Worm (Caenorhabditis elegans) whole organism, L4 larva: ENCODE results near the gene Y4C6A.4.
"Not testable (repeated sequence)": the region's sequence is repeated elsewhere in the genome, so short reads cannot be mapped to it uniquely, and the experiment has no call there.

ENCODE experiments used
- F26F4.8 ChIP-seq: fragments of 200-800 bp; sonication (Bioruptor generic); conservative IDR thresholded peaks from 2 replicates; pipeline ENCODE4 v1.3.6; 2022; ENCODE audit warnings: missing genetic modification characterization, missing compliant biosample characterization
- R02D3.7 ChIP-seq: fragments of 150-350 bp; sonication (generic microtip); optimal IDR thresholded peaks from 3 replicates; lab custom pipeline; 2014; ENCODE audit warnings: missing biosample characterization, missing genetic modification characterization
- Y105C5A.15 ChIP-seq: fragments of 200-800 bp; sonication (Bioruptor generic); IDR thresholded peaks from 2 replicates; pipeline ENCODE4 v1.3.6; 2022; ENCODE audit warnings: missing genetic modification characterization, missing compliant biosample characterization
- Y48G9A.11 ChIP-seq: fragments of 200-800 bp; sonication (Bioruptor generic); IDR thresholded peaks from 2 replicates; pipeline ENCODE4 v1.3.6; 2022; ENCODE audit warnings: missing genetic modification reagents, missing genetic modification characterization, missing compliant biosample characterization
- ZK546.5 ChIP-seq, 2 experiments: sonication (generic microtip); optimal IDR thresholded peaks; 2 replicates each; lab custom pipeline; 2017; ENCODE audit warnings: missing biosample characterization in 2 of 2, missing genetic modification characterization in 2 of 2
- aha-1 ChIP-seq: fragments of 150-350 bp; peaks from one replicate; lab custom pipeline; 2014; ENCODE audit warnings: missing biosample characterization, missing genetic modification characterization
- aly-2 ChIP-seq: sonication (generic microtip); optimal IDR thresholded peaks from 2 replicates; lab custom pipeline; 2018; ENCODE audit warnings: missing biosample characterization, missing genetic modification characterization
- ceh-28 ChIP-seq: fragments of 150-350 bp; optimal IDR thresholded peaks from 2 replicates; lab custom pipeline; 2014; ENCODE audit warnings: missing biosample characterization, missing genetic modification reagents, missing genetic modification characterization
- ceh-44 ChIP-seq: fragments of 200-800 bp; sonication (Bioruptor generic); IDR thresholded peaks from 2 replicates; pipeline ENCODE4 v1.3.6; 2022; ENCODE audit warnings: missing genetic modification reagents, missing genetic modification characterization, missing compliant biosample characterization
- ces-1 ChIP-seq: fragments of 150-350 bp; sonication (generic microtip); optimal IDR thresholded peaks from 4 replicates; lab custom pipeline; 2014; ENCODE audit warnings: missing biosample characterization, missing genetic modification reagents, missing genetic modification characterization
- daf-16 ChIP-seq, 3 experiments: sonication (generic microtip); optimal IDR thresholded peaks; 2 replicates each; lab custom pipeline; 2016 to 2017; ENCODE audit warnings: missing genetic modification characterization in 3 of 3, missing genetic modification reagents in 3 of 3, mild to moderate bottlenecking in 2 of 3, missing compliant biosample characterization in 2 of 3, missing biosample characterization in 1 of 3, moderate library complexity in 1 of 3
- daf-8 ChIP-seq: fragments of 200-800 bp; sonication (Bioruptor generic); IDR thresholded peaks from 2 replicates; pipeline ENCODE4 v1.3.6; 2022; ENCODE audit warnings: missing genetic modification characterization, missing compliant biosample characterization
- dpl-1 ChIP-seq: fragments of 150-350 bp; optimal IDR thresholded peaks from 2 replicates; lab custom pipeline; 2014; ENCODE audit warnings: missing biosample characterization, missing genetic modification reagents, missing genetic modification characterization
- fkh-10 ChIP-seq: fragments of 150-350 bp; optimal IDR thresholded peaks from 2 replicates; lab custom pipeline; 2014; ENCODE audit warnings: missing biosample characterization, missing genetic modification reagents, missing genetic modification characterization
- fos-1 ChIP-seq: fragments of 150-350 bp; optimal IDR thresholded peaks from 2 replicates; lab custom pipeline; 2014; ENCODE audit warnings: missing biosample characterization, missing genetic modification characterization
- gei-8 ChIP-seq: fragments of 200-800 bp; sonication (Bioruptor generic); optimal IDR thresholded peaks from 2 replicates; lab custom pipeline; 2018; ENCODE audit warnings: mild to moderate bottlenecking, missing genetic modification characterization, missing compliant biosample characterization
- hif-1 ChIP-seq, 2 experiments: sonication (generic microtip); optimal IDR thresholded peaks; 2 replicates each; lab custom pipeline; 2016 to 2017; ENCODE audit warnings: missing compliant biosample characterization in 2 of 2, missing genetic modification characterization in 2 of 2, missing genetic modification reagents in 2 of 2, missing genotype in 2 of 2, mild to moderate bottlenecking in 1 of 2
- lim-7 ChIP-seq: fragments of 200-800 bp; sonication (Bioruptor generic); IDR thresholded peaks from 2 replicates; pipeline ENCODE4 v1.3.6; 2022; ENCODE audit warnings: missing genetic modification characterization, missing compliant biosample characterization
- lin-29 ChIP-seq: fragments of 200-800 bp; sonication (Bioruptor generic); IDR thresholded peaks from 2 replicates; pipeline ENCODE4 v1.3.6; 2022; ENCODE audit warnings: missing genetic modification reagents, missing genetic modification characterization, missing compliant biosample characterization
- lir-3 ChIP-seq: sonication (generic microtip); optimal IDR thresholded peaks from 2 replicates; lab custom pipeline; 2016; ENCODE audit warnings: mild to moderate bottlenecking, missing genetic modification characterization, missing compliant biosample characterization
- madf-9 ChIP-seq: fragments of 200-800 bp; sonication (Bioruptor generic); conservative IDR thresholded peaks from 2 replicates; pipeline ENCODE4 v1.3.6; 2022; ENCODE audit warnings: missing genetic modification reagents, missing genetic modification characterization, missing compliant biosample characterization
- mxl-2 ChIP-seq: fragments of 200-800 bp; sonication (Bioruptor generic); conservative IDR thresholded peaks from 2 replicates; pipeline ENCODE4 v1.3.6; 2022; ENCODE audit warnings: missing genetic modification reagents, missing genetic modification characterization, missing compliant biosample characterization
- mxl-3 ChIP-seq: fragments of 200-800 bp; sonication (Bioruptor generic); optimal IDR thresholded peaks from 2 replicates; lab custom pipeline; 2018; ENCODE audit warnings: mild to moderate bottlenecking, missing genetic modification characterization, missing compliant biosample characterization
- nhr-237 ChIP-seq: sonication (generic microtip); optimal IDR thresholded peaks from 2 replicates; lab custom pipeline; 2017; ENCODE audit warnings: missing biosample characterization, missing genetic modification characterization
- nhr-28 ChIP-seq: fragments of 150-350 bp; optimal IDR thresholded peaks from 2 replicates; lab custom pipeline; 2014; ENCODE audit warnings: missing biosample characterization, missing genetic modification characterization
- nhr-6 ChIP-seq: fragments of 150-350 bp; optimal IDR thresholded peaks from 2 replicates; lab custom pipeline; 2014; ENCODE audit warnings: missing biosample characterization, missing genetic modification characterization
- pha-4 ChIP-seq, 2 experiments: fragments of 150-350 bp in 1 of 2; fragments of 200-800 bp in 1 of 2; sonication (Bioruptor generic) in 1 of 2; IDR thresholded peaks in 1 of 2; optimal IDR thresholded peaks in 1 of 2; 2 replicates each; pipeline versions ENCODE4 v1.3.6 to Lab custom; 2014 to 2022; ENCODE audit warnings: missing genetic modification characterization in 2 of 2, missing genetic modification reagents in 2 of 2, missing biosample characterization in 1 of 2, missing compliant biosample characterization in 1 of 2
- php-3 ChIP-seq: fragments of 200-800 bp; sonication (Bioruptor generic); IDR thresholded peaks from 2 replicates; pipeline ENCODE4 v1.3.6; 2022; ENCODE audit warnings: missing genetic modification reagents, missing genetic modification characterization, missing compliant biosample characterization
- pqm-1 ChIP-seq: sonication (generic microtip); optimal IDR thresholded peaks from 2 replicates; lab custom pipeline; 2017; ENCODE audit warnings: missing biosample characterization, missing genetic modification characterization
- set-16 ChIP-seq: fragments of 200-800 bp; sonication (Bioruptor generic); IDR thresholded peaks from 2 replicates; pipeline ENCODE4 v1.3.6; 2022; ENCODE audit warnings: missing genetic modification reagents, missing genetic modification characterization, missing compliant biosample characterization
- unc-130 ChIP-seq: sonication (generic microtip); optimal IDR thresholded peaks from 2 replicates; lab custom pipeline; 2016; ENCODE audit warnings: missing genetic modification reagents, missing genetic modification characterization, missing compliant biosample characterization
- zag-1 ChIP-seq: fragments of 150-350 bp; optimal IDR thresholded peaks from 2 replicates; lab custom pipeline; 2014; ENCODE audit warnings: missing biosample characterization, missing genetic modification characterization
- zfp-2 ChIP-seq: sonication (generic microtip); optimal IDR thresholded peaks from 2 replicates; lab custom pipeline; 2016; ENCODE audit warnings: mild to moderate bottlenecking, missing genetic modification characterization, missing compliant biosample characterization
- zfp-3 ChIP-seq: fragments of 200-800 bp; sonication (Bioruptor generic); conservative IDR thresholded peaks from 2 replicates; pipeline ENCODE4 v1.3.6; 2022; ENCODE audit warnings: missing genetic modification reagents, missing genetic modification characterization, missing compliant biosample characterization
- zip-11 ChIP-seq: fragments of 200-800 bp; sonication (Bioruptor generic); IDR thresholded peaks from 2 replicates; pipeline ENCODE4 v1.3.6; 2022; ENCODE audit warnings: missing genetic modification characterization, missing compliant biosample characterization
- ztf-11 ChIP-seq: fragments of 150-350 bp; optimal IDR thresholded peaks from 2 replicates; lab custom pipeline; 2014; ENCODE audit warnings: missing biosample characterization, missing genetic modification characterization

Y4C6A.4 gene

ce11 chrIV:5411641-5412337, 41.0 kb upstream of the Y4C6A.4 start, which contains the start of gene ZK616.8:
ZK616.8 (minus strand) TSS chrIV:5412193.
- TF ChIP-seq lir-3 (tag; lab: Kevin White, UChicago) (no peak), aly-2 (tag; lab: Kevin White, UChicago) (no peak), mxl-2 (no peak), fos-1 (tag; lab: Kevin White, UChicago) (no peak), ceh-28 (tag; lab: Kevin White, UChicago) (peak; percentile 85)

- no peak for TF ChIP-seq lin-29
- TF ChIP-seq pha-4 (GFP tag; IDR thresholded peaks at IDR 0.05; lab: Robert Waterston, UW): no peak
- no peak for TF ChIP-seq pha-4 (tag; optimal IDR thresholded peaks at IDR 0.05; lab: Kevin White, UChicago)
- TF ChIP-seq ztf-11: no peak
- TF ChIP-seq daf-16 (GFP tag; optimal IDR thresholded peaks at IDR 0.05; lab: Kevin White, UChicago): no peak
- TF ChIP-seq daf-16 (tag; optimal IDR thresholded peaks at IDR 0.05; lab: Kevin White, UChicago): no peak
- TF ChIP-seq php-3 (GFP tag; lab: Robert Waterston, UW): no peak
- TF ChIP-seq pqm-1: no peak
- TF ChIP-seq, all 104 proteins: peak for 0
Observed at ce11 chrIV:5415696-5416095, 37.1 kb upstream of the Y4C6A.4 start, which contains the start of gene spp-7. spp-7 (minus strand) TSS chrIV:5415796.

- TF ChIP-seq nhr-28 (tag; lab: Kevin White, UChicago): no peak
- TF ChIP-seq fkh-10: no peak
- TF ChIP-seq ZK546.5 (tag; optimal IDR thresholded peaks at IDR 0.05; lab: Kevin White, UChicago): no peak
- no peak for TF ChIP-seq zag-1 (tag; lab: Kevin White, UChicago)
- no peak for TF ChIP-seq R02D3.7 (tag; lab: Kevin White, UChicago)
- TF ChIP-seq madf-9 (GFP tag; lab: Robert Waterston, UW): no peak
- TF ChIP-seq, all 104 proteins: peak for 0
Observed at ce11 chrIV:5419122-5419521, 33.6 kb upstream of the Y4C6A.4 start, which contains the start of gene ehn-3. ehn-3 (minus strand) TSS chrIV:5419222.

ce11 chrIV:5438705-5439104, 14.1 kb upstream of the Y4C6A.4 start, which contains the start of gene mgl-3:
mgl-3 (plus strand) TSS chrIV:5439005.
- TF ChIP-seq Y105C5A.15 (no peak), zfp-2 (tag; lab: Kevin White, UChicago) (no peak), nhr-6 (tag; lab: Kevin White, UChicago) (no peak), zfp-3 (GFP tag; lab: Robert Waterston, UW) (no peak), mxl-2 (no peak)

ce11 chrIV:5455999-5456398, 3.2 kb downstream of the Y4C6A.4 start, which contains the start of gene Y4C6A.3:
Y4C6A.3 (minus strand) TSS chrIV:5456099.
- TF ChIP-seq unc-130 (GFP tag; lab: Kevin White, UChicago); mxl-3 (GFP tag; lab: Kevin White, UChicago); zip-11: not testable (repeated sequence)

ce11 chrIV:5462820-5463219, 10.1 kb downstream of the Y4C6A.4 start:
- TF ChIP-seq mxl-2 (no peak), aha-1 (tag; lab: Kevin White, UChicago) (peak; percentile 92)

- peak; percentile 25 for TF ChIP-seq aha-1 (tag; lab: Kevin White, UChicago)
Observed at ce11 chrIV:5464403-5464802, 11.6 kb downstream of the Y4C6A.4 start, which contains the start of gene Y52D5A.2. Y52D5A.2 (minus strand) TSS chrIV:5464503.

- TF ChIP-seq gei-8 (GFP tag; lab: Kevin White, UChicago) (no peak), lim-7 (GFP tag; lab: Robert Waterston, UW) (no peak), dpl-1 (no peak), nhr-237 (tag; lab: Kevin White, UChicago) (no peak), hif-1 (tag; optimal IDR thresholded peaks at IDR 0.05; lab: Kevin White, UChicago) (no peak), Y48G9A.11 (GFP tag; lab: Robert Waterston, UW) (0 out of 2 replicates have a peak, but pooled peaks have one; percentile 35), ces-1 (no peak), mxl-2 (no peak), ceh-28 (tag; lab: Kevin White, UChicago) (no peak), daf-8 (no peak), set-16 (no peak), ceh-44 (no peak), F26F4.8 (GFP tag; lab: Robert Waterston, UW) (no peak), zfp-2 (tag; lab: Kevin White, UChicago) (no peak)
Observed at ce11 chrIV:5469739-5470138, 17.0 kb downstream of the Y4C6A.4 start, which contains the start of gene rme-2. rme-2 (plus strand) TSS chrIV:5470026.
